Fruit fly (Drosophila melanogaster) whole organism, embryonic: ENCODE results near the gene CG15034.

ENCODE experiments used
- CG10979 ChIP-seq: fragments of 200-800 bp; sonication (Bioruptor generic); optimal IDR thresholded peaks from 2 replicates; lab custom pipeline; 2018; ENCODE audit warnings: missing biosample characterization, mild to moderate bottlenecking, missing genetic modification characterization, moderate library complexity
- CG11504 ChIP-seq: fragments of 200-800 bp; sonication (Bioruptor generic); optimal IDR thresholded peaks from 3 replicates; lab custom pipeline; 2019; ENCODE audit warnings: missing biosample characterization, mild to moderate bottlenecking, missing genetic modification characterization, moderate library complexity
- CG15479 ChIP-seq: fragments of 200-800 bp; sonication (Bioruptor generic); optimal IDR thresholded peaks from 3 replicates; lab custom pipeline; 2019; ENCODE audit warnings: missing biosample characterization, mild to moderate bottlenecking, missing genetic modification characterization, moderate library complexity
- CG1832 ChIP-seq: fragments of 200-800 bp; sonication (Bioruptor generic); optimal IDR thresholded peaks from 2 replicates; lab custom pipeline; 2017; ENCODE audit warnings: missing biosample characterization, mild to moderate bottlenecking, missing genetic modification characterization, inconsistent platforms
- CG2120 ChIP-seq: fragments of 200-800 bp; sonication (Bioruptor generic); optimal IDR thresholded peaks from 3 replicates; lab custom pipeline; 2016; ENCODE audit warnings: missing biosample characterization, missing genetic modification characterization
- CG4424 ChIP-seq: fragments of 200-800 bp; sonication (Bioruptor generic); optimal IDR thresholded peaks from 3 replicates; lab custom pipeline; 2016; ENCODE audit warnings: missing biosample characterization, missing genetic modification characterization
- CG5180 ChIP-seq: fragments of 200-800 bp; sonication (Bioruptor generic); optimal IDR thresholded peaks from 3 replicates; lab custom pipeline; 2017; ENCODE audit warnings: missing biosample characterization, missing genetic modification characterization, mild to moderate bottlenecking, moderate library complexity, missing genetic modification reagents
- CG8478 ChIP-seq: fragments of >200 bp; optimal IDR thresholded peaks from 2 replicates; lab custom pipeline; 2018
- D ChIP-seq, 2 experiments: fragments of 200-800 bp in 1 of 2; fragments of >200 bp in 1 of 2; sonication (Bioruptor generic) in 1 of 2; optimal IDR thresholded peaks; 2 replicates in 1 of 2; 3 replicates in 1 of 2; lab custom pipeline; 2017; ENCODE audit warnings: mild to moderate bottlenecking in 1 of 2, missing biosample characterization in 1 of 2, missing genetic modification characterization in 1 of 2, missing genetic modification reagents in 1 of 2
- Dad ChIP-seq: fragments of 200-800 bp; sonication (Bioruptor generic); optimal IDR thresholded peaks from 3 replicates; lab custom pipeline; 2016; ENCODE audit warnings: missing biosample characterization, missing genetic modification characterization
- Deaf1 ChIP-seq: fragments of 200-800 bp; optimal IDR thresholded peaks from 3 replicates; lab custom pipeline; 2019; ENCODE audit warnings: missing biosample characterization, mild to moderate bottlenecking, missing genetic modification characterization, moderate library complexity
- H15 ChIP-seq: fragments of 200-800 bp; sonication (Bioruptor generic); IDR thresholded peaks from 3 replicates; pipeline ENCODE4 v1.3.6; 2022; ENCODE audit warnings: missing biosample characterization, missing genetic modification characterization
- HLHmδ ChIP-seq: fragments of 200-800 bp; sonication (Bioruptor generic); optimal IDR thresholded peaks from 2 replicates; lab custom pipeline; 2018; ENCODE audit warnings: missing biosample characterization, mild to moderate bottlenecking, missing genetic modification characterization, moderate library complexity
- HmgD ChIP-seq: fragments of 200-800 bp; sonication (Bioruptor generic); optimal IDR thresholded peaks from 3 replicates; lab custom pipeline; 2016; ENCODE audit warnings: missing biosample characterization, missing genetic modification characterization
- Hr78 ChIP-seq, 2 experiments: fragments of 200-800 bp in 1 of 2; fragments of >200 bp in 1 of 2; sonication (Bioruptor generic) in 1 of 2; optimal IDR thresholded peaks; 2 replicates each; lab custom pipeline; 2017 to 2019; ENCODE audit warnings: missing biosample characterization in 2 of 2, missing genetic modification characterization in 2 of 2, mild to moderate bottlenecking in 1 of 2, moderate library complexity in 1 of 2
- Nf-YB ChIP-seq: fragments of 200-800 bp; sonication (Bioruptor generic); optimal IDR thresholded peaks from 3 replicates; lab custom pipeline; 2019; ENCODE audit warnings: missing biosample characterization, mild to moderate bottlenecking, missing genetic modification characterization, moderate library complexity
- Sox100B ChIP-seq: fragments of 200-800 bp; sonication (Bioruptor generic); optimal IDR thresholded peaks from 3 replicates; lab custom pipeline; 2018; ENCODE audit warnings: missing biosample characterization, mild to moderate bottlenecking, missing genetic modification characterization
- Stat92E ChIP-seq, 3 experiments: fragments of >200 bp in 2 of 3; fragments of 200-800 bp in 1 of 3; sonication (Bioruptor generic) in 1 of 3; optimal IDR thresholded peaks; 2 replicates each; lab custom pipeline; 2017 to 2019; ENCODE audit warnings: missing biosample characterization in 3 of 3, missing genetic modification characterization in 3 of 3, mild to moderate bottlenecking in 1 of 3, moderate library complexity in 1 of 3
- Trl ChIP-seq, 3 experiments: fragments of >200 bp in 2 of 3; fragments of 200-800 bp in 1 of 3; sonication (Bioruptor generic) in 1 of 3; optimal IDR thresholded peaks; 2 replicates in 1 of 3; 3 replicates in 2 of 3; lab custom pipeline; 2016 to 2017; ENCODE audit warnings: missing biosample characterization in 1 of 3, missing genetic modification characterization in 1 of 3
- cad ChIP-seq: fragments of >200 bp; optimal IDR thresholded peaks from 2 replicates; lab custom pipeline; 2017; ENCODE audit warnings: missing biosample characterization, missing genetic modification characterization
- cg ChIP-seq: fragments of 200-800 bp; sonication (Bioruptor generic); optimal IDR thresholded peaks from 3 replicates; lab custom pipeline; 2019; ENCODE audit warnings: missing biosample characterization, mild to moderate bottlenecking, missing genetic modification characterization, moderate library complexity
- corto ChIP-seq: fragments of 200-800 bp; sonication (Bioruptor generic); optimal IDR thresholded peaks from 2 replicates; lab custom pipeline; 2016; ENCODE audit warnings: missing biosample characterization, mild to moderate bottlenecking, missing genetic modification characterization, moderate library complexity
- crol ChIP-seq: fragments of 200-800 bp; sonication (Bioruptor generic); IDR thresholded peaks from 2 replicates; pipeline ENCODE4 v1.3.6; 2022; ENCODE audit warnings: missing biosample characterization, missing genetic modification characterization
- inv ChIP-seq: fragments of 200-800 bp; sonication (Bioruptor generic); IDR thresholded peaks from 2 replicates; pipeline ENCODE4 v1.3.6; 2022; ENCODE audit warnings: missing biosample characterization, missing genetic modification characterization; ENCODE audit not compliant: partially characterized antibody
- kah ChIP-seq: fragments of 200-800 bp; sonication (Bioruptor generic); optimal IDR thresholded peaks from 2 replicates; lab custom pipeline; 2018; ENCODE audit warnings: missing biosample characterization, mild to moderate bottlenecking, missing genetic modification characterization
- kni ChIP-seq: fragments of 200-800 bp; sonication (Bioruptor generic); optimal IDR thresholded peaks from 3 replicates; lab custom pipeline; 2017; ENCODE audit warnings: mild to moderate bottlenecking, missing biosample characterization, missing genetic modification reagents, missing genetic modification characterization
- lmd ChIP-seq: fragments of 200-800 bp; sonication (Bioruptor generic); IDR thresholded peaks from 2 replicates; pipeline ENCODE4 v1.3.6; 2022; ENCODE audit warnings: missing biosample characterization, missing genetic modification characterization
- prd ChIP-seq, 3 experiments: fragments of >200 bp in 2 of 3; fragments of 200-800 bp in 1 of 3; sonication (Bioruptor generic) in 1 of 3; optimal IDR thresholded peaks in 2 of 3; IDR thresholded peaks in 1 of 3; 2 replicates in 2 of 3; 3 replicates in 1 of 3; pipeline versions ENCODE4 v1.3.6 to Lab custom; 2017 to 2022; ENCODE audit warnings: missing biosample characterization in 1 of 3, missing genetic modification characterization in 1 of 3
- sens ChIP-seq: fragments of 200-800 bp; sonication (Bioruptor generic); peaks from one replicate; lab custom pipeline; 2016; ENCODE audit warnings: missing biosample characterization, missing genetic modification characterization
- sqz ChIP-seq: fragments of 200-800 bp; sonication (Bioruptor generic); optimal IDR thresholded peaks from 3 replicates; lab custom pipeline; 2018; ENCODE audit warnings: missing biosample characterization, mild to moderate bottlenecking, missing genetic modification characterization
- tll ChIP-seq, 2 experiments: fragments of 200-800 bp in 1 of 2; fragments of >200 bp in 1 of 2; sonication (Bioruptor generic) in 1 of 2; optimal IDR thresholded peaks; 2 replicates each; lab custom pipeline; 2017 to 2019; ENCODE audit warnings: missing biosample characterization in 2 of 2, missing genetic modification characterization in 2 of 2, mild to moderate bottlenecking in 1 of 2, moderate library complexity in 1 of 2
- twi ChIP-seq: fragments of 200-800 bp; optimal IDR thresholded peaks from 2 replicates; lab custom pipeline; 2019; ENCODE audit warnings: missing biosample characterization, mild to moderate bottlenecking, missing genetic modification characterization, moderate library complexity
- vvl ChIP-seq: fragments of 200-800 bp; sonication (Bioruptor generic); IDR thresholded peaks from 2 replicates; pipeline ENCODE4 v1.3.6; 2022; ENCODE audit warnings: missing biosample characterization, missing genetic modification characterization
- zen ChIP-seq: fragments of 200-800 bp; sonication (Bioruptor generic); optimal IDR thresholded peaks from 3 replicates; lab custom pipeline; 2018; ENCODE audit warnings: missing biosample characterization, mild to moderate bottlenecking, missing genetic modification characterization, moderate library complexity

The CG15034 gene

dm6 chrX:7320455-7321224 lies 26.7 kb downstream of the CG15034 start:
- TF ChIP-seq prd (optimal IDR thresholded peaks at IDR 0.05; lab: Kevin White, UChicago) (no peak), prd (GFP tag; IDR thresholded peaks at IDR 0.05; lab: Robert Waterston, UW) (peak; percentile 4; the same call in 1 of the 3 replicates), CG11504 (tag; lab: Kevin White, UChicago) (peak; percentile 43), corto (GFP tag; lab: Kevin White, UChicago) (no peak), CG10979 (no peak), cg (GFP tag; lab: Kevin White, UChicago) (peak; percentile 40), zen (tag; lab: Kevin White, UChicago) (peak; percentile 71), CG4424 (no peak), CG8478 (peak; percentile 63), tll (GFP tag; optimal IDR thresholded peaks at IDR 0.05; lab: Kevin White, UChicago) (peak in 1 of 2 experiments; percentile 73), Deaf1 (tag; lab: Kevin White, UChicago) (peak; percentile 45), H15 (GFP tag; lab: Robert Waterston, UW) (no peak), twi (tag; lab: Kevin White, UChicago) (peak; percentile 88), kni (GFP tag; lab: Kevin White, UChicago) (peak; percentile 49), lmd (GFP tag; lab: Robert Waterston, UW) (no peak), CG5180 (GFP tag; lab: Kevin White, UChicago) (peak; percentile 25), Nf-YB (no peak), Hr78 (GFP tag; optimal IDR thresholded peaks at IDR 0.05; lab: Kevin White, UChicago) (peak in 1 of 2 experiments; percentile 26), sens (GFP tag; lab: Kevin White, UChicago) (peak; percentile 25), CG15479 (GFP tag; lab: Kevin White, UChicago) (peak; percentile 96), HLHmδ (GFP tag; lab: Kevin White, UChicago) (peak; percentile 35), D (optimal IDR thresholded peaks at IDR 0.05; lab: Kevin White, UChicago) (peak; percentile 94), D (GFP tag; optimal IDR thresholded peaks at IDR 0.05; lab: Kevin White, UChicago) (no peak), Trl (optimal IDR thresholded peaks at IDR 0.05; lab: Kevin White, UChicago) (peak; percentile 26 to 34), Trl (GFP tag; optimal IDR thresholded peaks at IDR 0.05; lab: Kevin White, UChicago) (no peak), Dad (GFP tag; lab: Kevin White, UChicago) (no peak), HmgD (GFP tag; lab: Kevin White, UChicago) (peak; percentile 50), CG2120 (GFP tag; lab: Kevin White, UChicago) (no peak), kah (GFP tag; lab: Kevin White, UChicago) (peak; percentile 12), CG1832 (GFP tag; lab: Kevin White, UChicago) (peak; percentile 91), inv (GFP tag; lab: Robert Waterston, UW) (no peak), cad (GFP tag; lab: Kevin White, UChicago) (peak; percentile 72)

DNA sequence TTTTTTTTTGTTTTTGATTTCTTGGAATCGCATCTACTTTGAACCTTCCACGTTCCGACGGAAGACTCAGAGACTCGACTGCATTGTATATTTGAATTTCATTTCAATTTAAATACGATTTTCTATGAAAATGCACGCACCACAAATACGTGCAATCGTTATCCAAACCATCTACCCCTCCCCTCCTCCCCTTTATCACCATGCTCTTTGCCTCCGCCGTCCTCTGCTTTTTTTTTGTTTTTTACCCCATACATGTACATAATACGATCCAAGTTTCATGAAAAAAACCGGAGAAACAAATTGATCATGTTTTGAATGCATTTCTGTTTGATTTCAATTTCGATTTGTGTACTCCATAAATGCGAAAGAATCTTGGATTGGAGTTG lies 27.6 kb downstream of the CG15034 start:
- TF ChIP-seq kni (GFP tag; lab: Kevin White, UChicago) (peak; percentile 27), crol (GFP tag; lab: Robert Waterston, UW) (peak; percentile 79), vvl (GFP tag; lab: Robert Waterston, UW) (peak; percentile 48; the same call in 1 of the 2 replicates), Stat92E (GFP tag; optimal IDR thresholded peaks at IDR 0.05; lab: Kevin White, UChicago) (peak in 1 of 3 experiments; percentile 21), sqz (GFP tag; lab: Kevin White, UChicago) (peak; percentile 88), Sox100B (GFP tag; lab: Kevin White, UChicago) (no peak)
